Worm (Caenorhabditis elegans): ENCODE measurements around the gene M03E7.1.
A peak's percentile ranks its signal among the peaks of the same experiment; 100 is the strongest.

The M03E7.1 gene

ce11 chrV:5620040-5620439 is 1.4 kb upstream of the M03E7.1 start, which contains the start of gene memb-2:
memb-2 (minus strand) TSS chrV:5620140.
- TF ChIP-seq dmd-4 (tag; optimal IDR thresholded peaks at IDR 0.05) (no peak), ama-1 (optimal IDR thresholded peaks at IDR 0.05) (no peak), alr-1 (tag; optimal IDR thresholded peaks at IDR 0.05) (no peak), Y55F3AM.14 (GFP tag; optimal IDR thresholded peaks at IDR 0.05) (no peak), nhr-129 (tag; optimal IDR thresholded peaks at IDR 0.05) (no peak), elt-3 (tag; optimal IDR thresholded peaks at IDR 0.05) (no peak)

- TF ChIP-seq mab-5 (tag; optimal IDR thresholded peaks at IDR 0.05) (peak; percentile 4), lin-13 (GFP tag; optimal IDR thresholded peaks at IDR 0.05) (no peak)
These were observed 6.5 kb downstream of the M03E7.1 start for ce11 chrV:5628014-5628413.

- no peak for TF ChIP-seq ztf-4 (tag; optimal IDR thresholded peaks at IDR 0.05)
- no peak for TF ChIP-seq dmd-4 (tag; optimal IDR thresholded peaks at IDR 0.05)
- TF ChIP-seq lin-39 (tag; optimal IDR thresholded peaks at IDR 0.05) = no peak
- TF ChIP-seq ztf-11 (tag; optimal IDR thresholded peaks at IDR 0.05) = no peak
- no peak for TF ChIP-seq lsy-2 (tag; optimal IDR thresholded peaks at IDR 0.05)
- no peak for TF ChIP-seq elt-3 (tag; optimal IDR thresholded peaks at IDR 0.05)
- TF ChIP-seq nhr-23 (tag; optimal IDR thresholded peaks at IDR 0.05) = no peak
- TF ChIP-seq unc-55 (GFP tag; optimal IDR thresholded peaks at IDR 0.05) = peak; percentile 9
These were observed 9.3 kb downstream of the M03E7.1 start, which contains the start of gene acy-4 for ce11 chrV:5630792-5631191. acy-4 (minus strand) TSS chrV:5630892.

- peak; percentile 27 for TF ChIP-seq fos-1 (tag; optimal IDR thresholded peaks at IDR 0.05)
- no peak for TF ChIP-seq lin-13 (GFP tag; optimal IDR thresholded peaks at IDR 0.05)
These were observed 13.0 kb downstream of the M03E7.1 start for ce11 chrV:5634445-5634844.

ce11 chrV:5644171-5644570 is 22.7 kb downstream of the M03E7.1 start, which contains the start of gene srx-117:
srx-117 (plus strand) TSS chrV:5644471.
- TF ChIP-seq mdl-1 (tag; optimal IDR thresholded peaks at IDR 0.05) (no peak), C34F6.9 (tag; optimal IDR thresholded peaks at IDR 0.05) (no peak), zag-1 (tag; optimal IDR thresholded peaks at IDR 0.05) (no peak), aly-2 (tag; optimal IDR thresholded peaks at IDR 0.05) (no peak), sma-9 (GFP tag; optimal IDR thresholded peaks at IDR 0.05) (no peak), sma-9 (tag; optimal IDR thresholded peaks at IDR 0.05) (no peak), unc-62 (GFP tag; optimal IDR thresholded peaks at IDR 0.05) (no peak), sma-3 (GFP tag; optimal IDR thresholded peaks at IDR 0.05) (no peak), R02D3.7 (tag; optimal IDR thresholded peaks at IDR 0.05) (no peak), ama-1 (optimal IDR thresholded peaks at IDR 0.05) (no peak), mab-5 (tag; optimal IDR thresholded peaks at IDR 0.05) (no peak), nhr-77 (tag; optimal IDR thresholded peaks at IDR 0.05) (no peak), ceh-82 (tag; optimal IDR thresholded peaks at IDR 0.05) (no peak), ceh-16 (tag; optimal IDR thresholded peaks at IDR 0.05) (no peak), peb-1 (tag; optimal IDR thresholded peaks at IDR 0.05) (no peak), elt-3 (tag; optimal IDR thresholded peaks at IDR 0.05) (no peak), nhr-25 (tag; optimal IDR thresholded peaks at IDR 0.05) (no peak), crh-2 (tag; optimal IDR thresholded peaks at IDR 0.05) (no peak), nhr-11 (tag; optimal IDR thresholded peaks at IDR 0.05) (no peak)

- TF ChIP-seq C34F6.9 (tag; optimal IDR thresholded peaks at IDR 0.05) = no peak
- no peak for TF ChIP-seq ama-1 (optimal IDR thresholded peaks at IDR 0.05)
- no peak for TF ChIP-seq nhr-21 (tag; optimal IDR thresholded peaks at IDR 0.05)
- peak; percentile 12 for TF ChIP-seq crh-2 (tag; optimal IDR thresholded peaks at IDR 0.05)
- no peak for TF ChIP-seq sma-9 (GFP tag; optimal IDR thresholded peaks at IDR 0.05)
- no peak for TF ChIP-seq sma-9 (tag; optimal IDR thresholded peaks at IDR 0.05)
- TF ChIP-seq ceh-16 (tag; optimal IDR thresholded peaks at IDR 0.05) = no peak
- TF ChIP-seq nhr-77 (tag; optimal IDR thresholded peaks at IDR 0.05) = no peak
- no peak for TF ChIP-seq nhr-12 (tag; optimal IDR thresholded peaks at IDR 0.05)
- TF ChIP-seq ztf-11 (tag; optimal IDR thresholded peaks at IDR 0.05) = no peak
- TF ChIP-seq lsy-2 (tag; optimal IDR thresholded peaks at IDR 0.05) = no peak
- TF ChIP-seq lin-39 (tag; optimal IDR thresholded peaks at IDR 0.05) = no peak
- no peak for TF ChIP-seq ztf-1 (GFP tag; conservative IDR thresholded peaks at IDR 0.05)
- TF ChIP-seq fos-1 (tag; optimal IDR thresholded peaks at IDR 0.05) = peak; percentile 81
These were observed 25.9 kb downstream of the M03E7.1 start, which contains the start of gene C14C11.4 for ce11 chrV:5647359-5647758. C14C11.4 (plus strand) TSS chrV:5647610.
